Worm (Caenorhabditis elegans): Measurements from ENCODE around the gene C07A9.12.
A peak's percentile ranks its signal among the peaks of the same experiment; 100 is the strongest.

The C07A9.12 gene

DNA sequence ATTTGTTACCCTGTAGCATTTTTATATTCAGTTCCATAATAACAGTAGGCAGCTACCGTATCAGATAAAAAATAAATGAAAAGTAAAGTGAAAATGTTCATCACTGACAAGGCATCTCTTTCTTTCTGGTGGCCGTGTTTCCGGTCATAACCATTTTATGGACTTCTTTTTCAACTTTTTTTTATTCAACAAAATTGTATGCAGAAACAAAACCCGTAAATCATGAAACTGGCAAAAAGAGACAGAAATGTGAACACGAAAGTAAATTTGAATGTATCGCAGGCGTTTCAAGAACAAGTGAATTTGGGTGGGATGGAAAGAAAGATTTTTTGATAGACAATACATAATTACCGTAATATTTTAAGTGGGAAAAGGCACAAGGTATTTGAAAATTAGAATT is 2.2 kb downstream of the C07A9.12 start, which contains the start of gene clec-162:
Gene clec-162 (minus strand): TSS at position 101 of the 400 bp plus-strand sequence.
- TF ChIP-seq ceh-36 (tag; optimal IDR thresholded peaks at IDR 0.05), result no peak
- TF ChIP-seq F13C5.2 (tag; optimal IDR thresholded peaks at IDR 0.05), result no peak
- no peak for TF ChIP-seq ama-1 (optimal IDR thresholded peaks at IDR 0.05)
- TF ChIP-seq sea-1 (GFP tag; conservative IDR thresholded peaks at IDR 0.05), result no peak
- no peak for TF ChIP-seq scrt-1 (GFP tag; IDR thresholded peaks at IDR 0.05)
- no peak for TF ChIP-seq B0310.2 (tag; optimal IDR thresholded peaks at IDR 0.05)
- TF ChIP-seq tra-4 (tag; optimal IDR thresholded peaks at IDR 0.05), result no peak
- TF ChIP-seq aly-1 (tag; optimal IDR thresholded peaks at IDR 0.05), result no peak
- no peak for TF ChIP-seq ceh-13 (GFP tag; optimal IDR thresholded peaks at IDR 0.05)

- TF ChIP-seq tbx-11 (GFP tag; IDR thresholded peaks at IDR 0.05) (no peak), B0310.2 (tag; optimal IDR thresholded peaks at IDR 0.05) (no peak), ceh-36 (tag; optimal IDR thresholded peaks at IDR 0.05) (no peak), ceh-13 (GFP tag; optimal IDR thresholded peaks at IDR 0.05) (no peak), ama-1 (optimal IDR thresholded peaks at IDR 0.05) (no peak), hnd-1 (tag; optimal IDR thresholded peaks at IDR 0.05) (no peak), flt-1 (GFP tag; IDR thresholded peaks at IDR 0.05) (no peak), scrt-1 (GFP tag; IDR thresholded peaks at IDR 0.05) (no peak)
These were observed 5.3 kb downstream of the C07A9.12 start for ce11 chrIII:9721991-9722390.

ce11 chrIII:9720191-9720590 is 7.1 kb downstream of the C07A9.12 start, which contains the start of gene ncx-7:
ncx-7 (minus strand) TSS chrIII:9720291.
- TF ChIP-seq tra-4 (tag; optimal IDR thresholded peaks at IDR 0.05) (no peak), scrt-1 (GFP tag; IDR thresholded peaks at IDR 0.05) (no peak), ets-7 (tag; optimal IDR thresholded peaks at IDR 0.05) (no peak), hmbx-1 (tag; optimal IDR thresholded peaks at IDR 0.05) (no peak), ama-1 (optimal IDR thresholded peaks at IDR 0.05) (no peak), B0310.2 (tag; optimal IDR thresholded peaks at IDR 0.05) (no peak), pes-1 (GFP tag; IDR thresholded peaks at IDR 0.05) (no peak), hmg-4 (GFP tag; optimal IDR thresholded peaks at IDR 0.05) (no peak), F13C5.2 (tag; optimal IDR thresholded peaks at IDR 0.05) (no peak), hnd-1 (tag; optimal IDR thresholded peaks at IDR 0.05) (no peak), tbx-37 (GFP tag; conservative IDR thresholded peaks at IDR 0.05) (no peak), tbx-11 (GFP tag; IDR thresholded peaks at IDR 0.05) (no peak)

- TF ChIP-seq aly-1 (tag; optimal IDR thresholded peaks at IDR 0.05) (no peak), ama-1 (optimal IDR thresholded peaks at IDR 0.05) (peak; percentile 57), tbx-11 (GFP tag; IDR thresholded peaks at IDR 0.05) (no peak)
These were observed 10.1 kb downstream of the C07A9.12 start for ce11 chrIII:9717243-9717642.

DNA sequence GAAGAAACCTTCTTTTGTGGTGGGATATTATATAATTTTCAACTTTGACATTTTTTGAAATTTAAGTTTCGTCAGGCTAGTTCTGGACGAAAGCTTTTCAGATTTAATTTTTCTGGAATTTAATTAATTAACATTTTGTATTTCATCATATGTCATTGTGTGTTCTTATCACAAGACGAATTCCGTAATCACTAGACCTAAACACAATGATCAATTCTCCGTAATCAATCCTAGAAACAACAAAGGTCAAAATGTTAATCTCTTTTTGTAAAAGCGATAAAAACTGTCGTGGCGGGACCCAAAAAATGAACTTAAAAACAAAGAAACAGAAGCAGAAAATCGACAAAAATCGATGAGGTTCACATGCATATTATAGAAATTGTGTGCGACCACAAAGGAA is 12.6 kb downstream of the C07A9.12 start:
- TF ChIP-seq flt-1 (GFP tag; IDR thresholded peaks at IDR 0.05) (no peak), ets-7 (tag; optimal IDR thresholded peaks at IDR 0.05) (no peak), tra-4 (tag; optimal IDR thresholded peaks at IDR 0.05) (no peak), hmg-4 (GFP tag; optimal IDR thresholded peaks at IDR 0.05) (no peak), scrt-1 (GFP tag; IDR thresholded peaks at IDR 0.05) (no peak), sea-1 (GFP tag; conservative IDR thresholded peaks at IDR 0.05) (no peak), aly-1 (tag; optimal IDR thresholded peaks at IDR 0.05) (no peak), hnd-1 (tag; optimal IDR thresholded peaks at IDR 0.05) (no peak), ceh-36 (tag; optimal IDR thresholded peaks at IDR 0.05) (no peak), pes-1 (GFP tag; IDR thresholded peaks at IDR 0.05) (no peak), ceh-13 (GFP tag; optimal IDR thresholded peaks at IDR 0.05) (no peak), F13C5.2 (tag; optimal IDR thresholded peaks at IDR 0.05) (no peak), tbx-37 (GFP tag; conservative IDR thresholded peaks at IDR 0.05) (no peak), ama-1 (optimal IDR thresholded peaks at IDR 0.05) (no peak), hmbx-1 (tag; optimal IDR thresholded peaks at IDR 0.05) (no peak), B0310.2 (tag; optimal IDR thresholded peaks at IDR 0.05) (no peak), tbx-11 (GFP tag; IDR thresholded peaks at IDR 0.05) (no peak)

ce11 chrIII:9713862-9714261 is 13.5 kb downstream of the C07A9.12 start, which contains the start of gene ncx-6:
ncx-6 (minus strand) TSS chrIII:9713949.
- TF ChIP-seq tra-4 (tag; optimal IDR thresholded peaks at IDR 0.05) (no peak), tbx-11 (GFP tag; IDR thresholded peaks at IDR 0.05) (no peak), ceh-36 (tag; optimal IDR thresholded peaks at IDR 0.05) (no peak), ama-1 (optimal IDR thresholded peaks at IDR 0.05) (no peak), hnd-1 (tag; optimal IDR thresholded peaks at IDR 0.05) (no peak), ets-7 (tag; optimal IDR thresholded peaks at IDR 0.05) (no peak), ceh-13 (GFP tag; optimal IDR thresholded peaks at IDR 0.05) (no peak)

DNA sequence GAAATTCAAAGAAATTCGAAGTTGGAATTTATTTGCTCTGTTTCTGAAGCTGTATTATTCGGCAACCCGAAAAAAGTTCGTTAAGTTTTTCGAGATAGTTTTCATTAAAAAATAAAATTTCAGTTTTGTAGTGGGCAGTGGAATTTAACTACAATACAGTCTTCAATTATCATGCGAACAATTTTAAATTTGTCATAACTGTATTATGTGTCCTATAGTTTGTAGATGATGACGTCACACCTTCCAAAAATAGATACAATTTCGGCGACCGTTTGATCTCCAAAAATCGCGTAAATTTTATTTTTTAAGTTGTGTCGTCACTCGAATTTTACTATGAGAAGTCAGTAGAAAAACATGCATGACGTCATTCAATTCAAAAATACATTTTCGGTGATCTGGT is 14.2 kb downstream of the C07A9.12 start:
- no peak for TF ChIP-seq pes-1 (GFP tag; IDR thresholded peaks at IDR 0.05)
- TF ChIP-seq ceh-36 (tag; optimal IDR thresholded peaks at IDR 0.05), result no peak
- TF ChIP-seq B0310.2 (tag; optimal IDR thresholded peaks at IDR 0.05), result no peak
- TF ChIP-seq flt-1 (GFP tag; IDR thresholded peaks at IDR 0.05), result no peak
- TF ChIP-seq hmg-4 (GFP tag; optimal IDR thresholded peaks at IDR 0.05), result no peak
- TF ChIP-seq hnd-1 (tag; optimal IDR thresholded peaks at IDR 0.05), result no peak
- TF ChIP-seq scrt-1 (GFP tag; IDR thresholded peaks at IDR 0.05), result no peak
- TF ChIP-seq tbx-11 (GFP tag; IDR thresholded peaks at IDR 0.05), result no peak
- TF ChIP-seq tra-4 (tag; optimal IDR thresholded peaks at IDR 0.05), result no peak
- TF ChIP-seq ceh-13 (GFP tag; optimal IDR thresholded peaks at IDR 0.05), result no peak
- no peak for TF ChIP-seq F13C5.2 (tag; optimal IDR thresholded peaks at IDR 0.05)
- TF ChIP-seq ama-1 (optimal IDR thresholded peaks at IDR 0.05), result no peak
- no peak for TF ChIP-seq tbx-37 (GFP tag; conservative IDR thresholded peaks at IDR 0.05)
- no peak for TF ChIP-seq ets-7 (tag; optimal IDR thresholded peaks at IDR 0.05)
- TF ChIP-seq aly-1 (tag; optimal IDR thresholded peaks at IDR 0.05), result no peak
- TF ChIP-seq hmbx-1 (tag; optimal IDR thresholded peaks at IDR 0.05), result no peak

ce11 chrIII:9711163-9711562 is 16.2 kb downstream of the C07A9.12 start:
- TF ChIP-seq tbx-37 (GFP tag; conservative IDR thresholded peaks at IDR 0.05) (no peak), ceh-36 (tag; optimal IDR thresholded peaks at IDR 0.05) (no peak), flt-1 (GFP tag; IDR thresholded peaks at IDR 0.05) (no peak), tra-4 (tag; optimal IDR thresholded peaks at IDR 0.05) (no peak), aly-1 (tag; optimal IDR thresholded peaks at IDR 0.05) (no peak), hmg-4 (GFP tag; optimal IDR thresholded peaks at IDR 0.05) (no peak), sea-1 (GFP tag; conservative IDR thresholded peaks at IDR 0.05) (no peak), ceh-13 (GFP tag; optimal IDR thresholded peaks at IDR 0.05) (no peak), scrt-1 (GFP tag; IDR thresholded peaks at IDR 0.05) (no peak)
